Fruit fly (Drosophila melanogaster) whole organism, embryonic: ENCODE results near the gene Spn38F.

Source experiments
- Adf1 ChIP-seq: fragments of 200-800 bp; sonication (Bioruptor generic); IDR thresholded peaks from 2 replicates; pipeline ENCODE4 v1.3.6; 2022; ENCODE audit warnings: missing biosample characterization, missing genetic modification characterization
- Antp ChIP-seq: fragments of 200-800 bp; sonication (Bioruptor generic); optimal IDR thresholded peaks from 3 replicates; lab custom pipeline; 2016; ENCODE audit warnings: missing biosample characterization, missing genetic modification characterization
- BEAF-32 ChIP-seq: fragments of 200-800 bp; sonication (Bioruptor generic); optimal IDR thresholded peaks from 3 replicates; lab custom pipeline; 2017; ENCODE audit warnings: missing biosample characterization, missing genetic modification characterization, mild to moderate bottlenecking, moderate library complexity, missing genetic modification reagents
- C15 ChIP-seq: fragments of 200-800 bp; sonication (Bioruptor generic); IDR thresholded peaks from 3 replicates; pipeline ENCODE4 v1.3.6; 2022; ENCODE audit warnings: missing biosample characterization, missing genetic modification characterization
- CG11085 ChIP-seq: fragments of 200-800 bp; sonication (Bioruptor generic); IDR thresholded peaks from 2 replicates; pipeline ENCODE4 v1.3.6; 2022; ENCODE audit warnings: missing biosample characterization, missing genetic modification characterization
- CG11504 ChIP-seq: fragments of 200-800 bp; sonication (Bioruptor generic); optimal IDR thresholded peaks from 3 replicates; lab custom pipeline; 2019; ENCODE audit warnings: missing biosample characterization, mild to moderate bottlenecking, missing genetic modification characterization, moderate library complexity
- CG12219 ChIP-seq: fragments of 200-800 bp; sonication (Bioruptor generic); optimal IDR thresholded peaks from 3 replicates; lab custom pipeline; 2018; ENCODE audit warnings: missing biosample characterization, mild to moderate bottlenecking, missing genetic modification characterization
- CG12744 ChIP-seq: fragments of 200-800 bp; sonication (Bioruptor generic); optimal IDR thresholded peaks from 2 replicates; lab custom pipeline; 2016; ENCODE audit warnings: missing biosample characterization, missing genetic modification characterization
- CG14014 ChIP-seq: fragments of 200-800 bp; sonication (Bioruptor generic); IDR thresholded peaks from 2 replicates; pipeline ENCODE4 v1.3.6; 2022; ENCODE audit warnings: missing biosample characterization, missing genetic modification characterization
- CG15011 ChIP-seq: fragments of 200-800 bp; sonication (Bioruptor generic); optimal IDR thresholded peaks from 3 replicates; lab custom pipeline; 2018; ENCODE audit warnings: missing biosample characterization, mild to moderate bottlenecking, missing genetic modification characterization
- CG15073 ChIP-seq: fragments of 200-800 bp; sonication (Bioruptor generic); optimal IDR thresholded peaks from 2 replicates; lab custom pipeline; 2016; ENCODE audit warnings: missing biosample characterization, missing genetic modification characterization
- CG15514 ChIP-seq: fragments of 200-800 bp; sonication (Bioruptor generic); optimal IDR thresholded peaks from 3 replicates; lab custom pipeline; 2017; ENCODE audit warnings: missing biosample characterization, missing genetic modification characterization, mild to moderate bottlenecking, moderate library complexity, missing genetic modification reagents
- CG16813 ChIP-seq: fragments of 200-800 bp; sonication (Bioruptor generic); IDR thresholded peaks from 3 replicates; pipeline ENCODE4 v1.3.6; 2022; ENCODE audit warnings: missing biosample characterization, missing genetic modification characterization; ENCODE audit not compliant: partially characterized antibody
- CG16863 ChIP-seq: fragments of 200-800 bp; sonication (Bioruptor generic); optimal IDR thresholded peaks from 3 replicates; lab custom pipeline; 2016; ENCODE audit warnings: missing biosample characterization, missing genetic modification characterization
- CG17186 ChIP-seq: fragments of 200-800 bp; sonication (Bioruptor generic); optimal IDR thresholded peaks from 3 replicates; lab custom pipeline; 2017; ENCODE audit warnings: missing biosample characterization, missing genetic modification reagents, missing genetic modification characterization
- CG18476 ChIP-seq: fragments of 200-800 bp; sonication (Bioruptor generic); optimal IDR thresholded peaks from 2 replicates; lab custom pipeline; 2016; ENCODE audit warnings: missing biosample characterization, mild to moderate bottlenecking, missing genetic modification characterization
- CG2199 ChIP-seq: fragments of 200-800 bp; sonication (Bioruptor generic); IDR thresholded peaks from 3 replicates; pipeline ENCODE4 v1.3.6; 2022; ENCODE audit warnings: missing biosample characterization, missing genetic modification characterization
- CG2202 ChIP-seq: fragments of 200-800 bp; sonication (Bioruptor generic); optimal IDR thresholded peaks from 2 replicates; lab custom pipeline; 2018; ENCODE audit warnings: missing biosample characterization, mild to moderate bottlenecking, missing genetic modification characterization
- CG2678 ChIP-seq: fragments of 200-800 bp; sonication (Bioruptor generic); optimal IDR thresholded peaks from 3 replicates; lab custom pipeline; 2019; ENCODE audit warnings: missing biosample characterization, mild to moderate bottlenecking, missing genetic modification characterization, moderate library complexity
- CG34376 ChIP-seq: fragments of 200-800 bp; sonication (Bioruptor generic); optimal IDR thresholded peaks from 2 replicates; lab custom pipeline; 2018; ENCODE audit warnings: missing biosample characterization, mild to moderate bottlenecking, missing genetic modification characterization
- CG3726 ChIP-seq: fragments of 200-800 bp; sonication (Bioruptor generic); IDR thresholded peaks from 3 replicates; pipeline ENCODE4, ENCODE4 v1.3.6; 2022; ENCODE audit warnings: missing biosample characterization, missing genetic modification characterization
- CG4707 ChIP-seq: fragments of 200-800 bp; sonication (Bioruptor generic); optimal IDR thresholded peaks from 2 replicates; lab custom pipeline; 2018; ENCODE audit warnings: missing biosample characterization, mild to moderate bottlenecking, missing genetic modification characterization, moderate library complexity
- CG8281 ChIP-seq: fragments of 200-800 bp; sonication (Bioruptor generic); optimal IDR thresholded peaks from 2 replicates; lab custom pipeline; 2018; ENCODE audit warnings: missing biosample characterization, mild to moderate bottlenecking, missing genetic modification characterization, moderate library complexity
- Dbx ChIP-seq: fragments of 200-800 bp; sonication (Bioruptor generic); IDR thresholded peaks from 3 replicates; pipeline ENCODE4 v1.3.6; 2022; ENCODE audit warnings: missing biosample characterization, missing genetic modification characterization
- Drgx ChIP-seq: fragments of 200-800 bp; sonication (Bioruptor generic); IDR thresholded peaks from 2 replicates; pipeline ENCODE4 v1.3.6; 2022; ENCODE audit warnings: missing biosample characterization, missing genetic modification characterization
- H2.0 ChIP-seq: fragments of 200-800 bp; sonication (Bioruptor generic); IDR thresholded peaks from 2 replicates; pipeline ENCODE4 v1.3.6; 2022; ENCODE audit warnings: missing biosample characterization, missing genetic modification characterization
- Med ChIP-seq: fragments of 200-800 bp; sonication (Bioruptor generic); peaks from one replicate; lab custom pipeline; 2016; ENCODE audit warnings: missing biosample characterization, missing genetic modification characterization, mild to moderate bottlenecking, inconsistent platforms, moderate library complexity
- Mes4 ChIP-seq: fragments of 200-800 bp; sonication (Bioruptor generic); optimal IDR thresholded peaks from 2 replicates; lab custom pipeline; 2016; ENCODE audit warnings: missing biosample characterization, missing genetic modification characterization
- Oli ChIP-seq: fragments of 200-800 bp; sonication (Bioruptor generic); optimal IDR thresholded peaks from 2 replicates; lab custom pipeline; 2018; ENCODE audit warnings: missing biosample characterization, mild to moderate bottlenecking, missing genetic modification characterization, moderate library complexity
- Rx ChIP-seq: fragments of 200-800 bp; sonication (Bioruptor generic); IDR thresholded peaks from 2 replicates; pipeline ENCODE4 v1.3.6; 2022; ENCODE audit warnings: missing biosample characterization, missing genetic modification characterization
- Side ChIP-seq: fragments of 200-800 bp; sonication (Bioruptor generic); optimal IDR thresholded peaks from 2 replicates; lab custom pipeline; 2016; ENCODE audit warnings: missing biosample characterization, missing genetic modification characterization
- Sin3A ChIP-seq: fragments of >200 bp; optimal IDR thresholded peaks from 2 replicates; lab custom pipeline; 2018
- Vsx1 ChIP-seq: fragments of 200-800 bp; sonication (Bioruptor generic); optimal IDR thresholded peaks from 2 replicates; lab custom pipeline; 2017; ENCODE audit warnings: missing biosample characterization, mild to moderate bottlenecking, missing genetic modification characterization, missing genetic modification reagents
- YL-1 ChIP-seq: fragments of 200-800 bp; sonication (Bioruptor generic); optimal IDR thresholded peaks from 3 replicates; lab custom pipeline; 2017; ENCODE audit warnings: missing biosample characterization, mild to moderate bottlenecking, missing genetic modification characterization
- chinmo ChIP-seq: fragments of 200-800 bp; sonication (Bioruptor generic); IDR thresholded peaks from 4 replicates; pipeline ENCODE4 v1.3.6; 2022; ENCODE audit warnings: missing biosample characterization, missing genetic modification characterization; ENCODE audit not compliant: partially characterized antibody
- crol ChIP-seq: fragments of 200-800 bp; sonication (Bioruptor generic); IDR thresholded peaks from 2 replicates; pipeline ENCODE4 v1.3.6; 2022; ENCODE audit warnings: missing biosample characterization, missing genetic modification characterization
- crp ChIP-seq, 2 experiments: fragments of 200-800 bp; sonication (Bioruptor generic); optimal IDR thresholded peaks; 2 replicates in 1 of 2; 3 replicates in 1 of 2; lab custom pipeline; 2017; ENCODE audit warnings: missing biosample characterization in 2 of 2, missing genetic modification characterization in 2 of 2, mild to moderate bottlenecking in 1 of 2, moderate library complexity in 1 of 2
- cwo ChIP-seq: fragments of 200-800 bp; sonication (Bioruptor generic); optimal IDR thresholded peaks from 3 replicates; lab custom pipeline; 2017; ENCODE audit warnings: missing biosample characterization, missing genetic modification characterization, mild to moderate bottlenecking, moderate library complexity, missing genetic modification reagents
- disco-r ChIP-seq: fragments of 200-800 bp; sonication (Bioruptor generic); optimal IDR thresholded peaks from 2 replicates; lab custom pipeline; 2016; ENCODE audit warnings: missing biosample characterization, missing genetic modification characterization
- eve ChIP-seq, 2 experiments: fragments of >200 bp; optimal IDR thresholded peaks; 2 replicates each; lab custom pipeline; 2017; ENCODE audit warnings: missing biosample characterization in 2 of 2, missing genetic modification characterization in 2 of 2
- knrl ChIP-seq: fragments of 200-800 bp; sonication (Bioruptor generic); IDR thresholded peaks from 3 replicates; pipeline ENCODE4 v1.3.6; 2022; ENCODE audit warnings: missing biosample characterization, missing genetic modification characterization; ENCODE audit not compliant: partially characterized antibody
- lab ChIP-seq: fragments of 200-800 bp; sonication (Bioruptor generic); optimal IDR thresholded peaks from 3 replicates; lab custom pipeline; 2017; ENCODE audit warnings: missing biosample characterization, missing genetic modification characterization, mild to moderate bottlenecking, moderate library complexity, missing genetic modification reagents
- slp2 ChIP-seq: fragments of 200-800 bp; sonication (Bioruptor generic); optimal IDR thresholded peaks from 2 replicates; lab custom pipeline; 2016; ENCODE audit warnings: missing biosample characterization, missing genetic modification characterization
- tap ChIP-seq: fragments of 200-800 bp; optimal IDR thresholded peaks from 3 replicates; lab custom pipeline; 2019; ENCODE audit warnings: missing biosample characterization, mild to moderate bottlenecking, missing genetic modification characterization, moderate library complexity
- tna ChIP-seq: fragments of 200-800 bp; sonication (Bioruptor generic); IDR thresholded peaks from 2 replicates; pipeline ENCODE4 v1.3.6; 2022; ENCODE audit warnings: missing biosample characterization, missing genetic modification characterization; ENCODE audit not compliant: partially characterized antibody
- unpg ChIP-seq: fragments of 200-800 bp; sonication (Bioruptor generic); optimal IDR thresholded peaks from 3 replicates; lab custom pipeline; 2018; ENCODE audit warnings: missing biosample characterization, mild to moderate bottlenecking, missing genetic modification characterization, moderate library complexity
- usp ChIP-seq: fragments of >200 bp; optimal IDR thresholded peaks from 2 replicates; lab custom pipeline; 2017; ENCODE audit warnings: missing biosample characterization, missing genetic modification characterization
- zfh1 ChIP-seq: fragments of 200-800 bp; sonication (Bioruptor generic); IDR thresholded peaks from 3 replicates; pipeline ENCODE4 v1.3.6; 2022; ENCODE audit warnings: missing biosample characterization, missing genetic modification characterization

Spn38F gene

dm6 chr2L:20837885-20838284, at the start of gene Spn38F:
TSS of gene Spn38F (minus strand) at chr2L:20837985.
- no peak for TF ChIP-seq usp
- no peak for TF ChIP-seq CG12219 (GFP tag; lab: Kevin White, UChicago)
- TF ChIP-seq disco-r (GFP tag; lab: Kevin White, UChicago) = no peak
- TF ChIP-seq CG3726 (GFP tag; lab: Robert Waterston, UW) = no peak
- no peak for TF ChIP-seq CG15011 (GFP tag; lab: Kevin White, UChicago)
- no peak for TF ChIP-seq CG15514 (GFP tag; lab: Kevin White, UChicago)
- no peak for TF ChIP-seq Oli (tag; lab: Kevin White, UChicago)
- TF ChIP-seq CG8281 = no peak
- TF ChIP-seq CG15073 (GFP tag; lab: Kevin White, UChicago) = no peak
- TF ChIP-seq CG18476 (GFP tag; lab: Kevin White, UChicago) = no peak
- no peak for TF ChIP-seq CG16813 (GFP tag; lab: Robert Waterston, UW)
- no peak for TF ChIP-seq YL-1
- TF ChIP-seq tap (tag; lab: Kevin White, UChicago) = no peak
- TF ChIP-seq CG11085 (GFP tag; lab: Robert Waterston, UW) = no peak
- TF ChIP-seq CG2678 (tag; lab: Kevin White, UChicago) = no peak
- TF ChIP-seq knrl = no peak
- no peak for TF ChIP-seq H2.0 (GFP tag; lab: Robert Waterston, UW)
- TF ChIP-seq CG34376 = no peak
- TF ChIP-seq Mes4 (GFP tag; lab: Kevin White, UChicago) = no peak
- no peak for TF ChIP-seq zfh1 (GFP tag; lab: Robert Waterston, UW)
- TF ChIP-seq, all 482 proteins: peak for 0

- TF ChIP-seq eve (GFP tag; optimal IDR thresholded peaks at IDR 0.05; lab: Kevin White, UChicago) = no peak
- no peak for TF ChIP-seq CG2202
- TF ChIP-seq CG12744 (GFP tag; lab: Kevin White, UChicago) = no peak
- TF ChIP-seq C15 (GFP tag; lab: Robert Waterston, UW) = no peak
These were observed 49.5 kb upstream of the Spn38F start for dm6 chr2L:20887273-20887672.

- TF ChIP-seq CG2199 (GFP tag; lab: Robert Waterston, UW) = 0 out of 3 replicates have a peak, but pooled peaks have one; percentile 43
- TF ChIP-seq Rx (GFP tag; lab: Robert Waterston, UW) = no peak
- TF ChIP-seq chinmo = peak; percentile 90; the same call in 3 of the 4 replicates
- no peak for TF ChIP-seq CG17186 (GFP tag; lab: Kevin White, UChicago)
- peak; percentile 27 for TF ChIP-seq CG4707 (GFP tag; lab: Kevin White, UChicago)
- no peak for TF ChIP-seq Vsx1 (GFP tag; lab: Kevin White, UChicago)
- TF ChIP-seq Adf1 = no peak
- no peak for TF ChIP-seq Antp (GFP tag; lab: Kevin White, UChicago)
- 0 out of 3 replicates have a peak, but pooled peaks have one; percentile 22 for TF ChIP-seq Dbx (GFP tag; lab: Robert Waterston, UW)
- no peak for TF ChIP-seq CG11504 (tag; lab: Kevin White, UChicago)
- no peak for TF ChIP-seq Drgx
- peak; percentile 30 for TF ChIP-seq Med (GFP tag; lab: Kevin White, UChicago)
- TF ChIP-seq CG14014 (GFP tag; lab: Robert Waterston, UW) = peak; percentile 10; the same call in 1 of the 2 replicates
- TF ChIP-seq Sin3A = no peak
- peak; percentile 65 for TF ChIP-seq CG34376
- TF ChIP-seq Side (GFP tag; lab: Kevin White, UChicago) = no peak
- peak in 1 of 2 experiments; percentile 61 for TF ChIP-seq crp (GFP tag; optimal IDR thresholded peaks at IDR 0.05; lab: Kevin White, UChicago)
- no peak for TF ChIP-seq unpg (GFP tag; lab: Kevin White, UChicago)
- peak; percentile 39 for TF ChIP-seq lab
- no peak for TF ChIP-seq cwo (GFP tag; lab: Kevin White, UChicago)
- TF ChIP-seq crol = 0 out of 2 replicates have a peak, but pooled peaks have one; percentile 12
- TF ChIP-seq slp2 (GFP tag; lab: Kevin White, UChicago) = no peak
- TF ChIP-seq CG16863 (GFP tag; lab: Kevin White, UChicago) = no peak
- no peak for TF ChIP-seq BEAF-32
- TF ChIP-seq tna = no peak
These were observed 48.2 kb upstream of the Spn38F start for dm6 chr2L:20885889-20886507.
